Worm (Caenorhabditis elegans) whole organism, young adult: ENCODE measurements around the gene gpc-1.

Experiments
- B0019.2 ChIP-seq: fragments of 200-800 bp; sonication (Bioruptor generic); conservative IDR thresholded peaks from 2 replicates; pipeline ENCODE4 v1.3.6; 2022; ENCODE audit warnings: missing genetic modification reagents, missing genetic modification characterization, missing compliant biosample characterization
- B0261.1 ChIP-seq: sonication (generic microtip); optimal IDR thresholded peaks from 2 replicates; lab custom pipeline; 2016; ENCODE audit warnings: mild to moderate bottlenecking, missing genetic modification characterization, moderate library complexity, missing compliant biosample characterization
- C17E4.6 ChIP-seq: fragments of 200-800 bp; sonication (Bioruptor generic); IDR thresholded peaks from 2 replicates; pipeline ENCODE4 v1.3.6; 2022; ENCODE audit warnings: missing genetic modification reagents, missing genetic modification characterization, missing compliant biosample characterization
- F39B2.1 ChIP-seq: fragments of 200-800 bp; sonication (Bioruptor generic); IDR thresholded peaks from 2 replicates; pipeline ENCODE4 v1.3.6; 2022; ENCODE audit warnings: missing genetic modification reagents, missing genetic modification characterization, missing compliant biosample characterization
- F49E8.2 ChIP-seq: sonication (generic microtip); optimal IDR thresholded peaks from 3 replicates; lab custom pipeline; 2017; ENCODE audit warnings: missing genetic modification characterization, mild to moderate bottlenecking, missing compliant biosample characterization, antibody characterized with exemption, moderate library complexity; ENCODE audit not compliant: insufficient read depth
- F57A8.1 ChIP-seq: fragments of 200-800 bp; sonication (Bioruptor generic); optimal IDR thresholded peaks from 2 replicates; lab custom pipeline; 2018; ENCODE audit warnings: mild to moderate bottlenecking, missing genetic modification characterization, moderate library complexity, missing compliant biosample characterization
- K12H6.12 ChIP-seq: fragments of 200-800 bp; sonication (Bioruptor generic); optimal IDR thresholded peaks from 2 replicates; lab custom pipeline; 2018; ENCODE audit warnings: mild to moderate bottlenecking, missing genetic modification characterization, missing compliant biosample characterization
- T07F8.4 ChIP-seq: sonication (generic microtip); optimal IDR thresholded peaks from 2 replicates; lab custom pipeline; 2016; ENCODE audit warnings: mild to moderate bottlenecking, missing genetic modification characterization, moderate library complexity, missing compliant biosample characterization
- T26A5.8 ChIP-seq: sonication (generic microtip); optimal IDR thresholded peaks from 2 replicates; lab custom pipeline; 2016; ENCODE audit warnings: missing genetic modification characterization, missing compliant biosample characterization
- Y53F4B.3 ChIP-seq: fragments of 200-800 bp; sonication (Bioruptor generic); IDR thresholded peaks from 2 replicates; pipeline ENCODE4 v1.3.6; 2022; ENCODE audit warnings: missing genetic modification reagents, missing genetic modification characterization, missing compliant biosample characterization
- atf-7 ChIP-seq: sonication (generic microtip); optimal IDR thresholded peaks from 2 replicates; lab custom pipeline; 2017; ENCODE audit warnings: mild to moderate bottlenecking, missing genetic modification characterization, missing compliant biosample characterization
- attf-6 ChIP-seq: fragments of 200-800 bp; sonication (Bioruptor generic); IDR thresholded peaks from 2 replicates; pipeline ENCODE4 v1.3.6; 2022; ENCODE audit warnings: missing genetic modification reagents, missing genetic modification characterization, missing compliant biosample characterization
- ccch-3 ChIP-seq: fragments of 200-800 bp; sonication (Bioruptor generic); optimal IDR thresholded peaks from 2 replicates; lab custom pipeline; 2018; ENCODE audit warnings: mild to moderate bottlenecking, missing genetic modification characterization, missing compliant biosample characterization
- cebp-1 ChIP-seq, 2 experiments: fragments of 200-800 bp in 1 of 2; sonication (Bioruptor generic) in 1 of 2; sonication (generic microtip) in 1 of 2; IDR thresholded peaks in 1 of 2; optimal IDR thresholded peaks in 1 of 2; 2 replicates each; pipeline versions ENCODE4 v1.3.6 to Lab custom; 2017 to 2022; ENCODE audit warnings: missing compliant biosample characterization in 2 of 2, missing genetic modification characterization in 2 of 2, mild to moderate bottlenecking in 1 of 2, missing genetic modification reagents in 1 of 2, moderate library complexity in 1 of 2
- cebp-2 ChIP-seq: fragments of 200-800 bp; sonication (Bioruptor generic); IDR thresholded peaks from 2 replicates; pipeline ENCODE4 v1.3.6; 2022; ENCODE audit warnings: missing genetic modification characterization, missing compliant biosample characterization
- ceh-40 ChIP-seq: fragments of 200-800 bp; sonication (Bioruptor generic); IDR thresholded peaks from 2 replicates; pipeline ENCODE4 v1.3.6; 2022; ENCODE audit warnings: missing genetic modification characterization, missing compliant biosample characterization
- chd-7 ChIP-seq: sonication (generic microtip); optimal IDR thresholded peaks from 2 replicates; lab custom pipeline; 2016; ENCODE audit warnings: mild to moderate bottlenecking, missing genetic modification characterization, moderate library complexity, missing compliant biosample characterization
- dox-1 ChIP-seq: fragments of 200-800 bp; sonication (Bioruptor generic); IDR thresholded peaks from 2 replicates; pipeline ENCODE4 v1.3.6; 2022; ENCODE audit warnings: missing genetic modification reagents, missing genetic modification characterization, missing compliant biosample characterization
- egl-18 ChIP-seq: fragments of 200-800 bp; sonication (Bioruptor generic); IDR thresholded peaks from 2 replicates; pipeline ENCODE4 v1.3.6; 2022; ENCODE audit warnings: missing genetic modification reagents, missing genetic modification characterization, missing compliant biosample characterization
- egrh-3 ChIP-seq: fragments of 200-800 bp; sonication (Bioruptor generic); IDR thresholded peaks from 2 replicates; pipeline ENCODE4 v1.3.6; 2022; ENCODE audit warnings: missing genetic modification reagents, missing genetic modification characterization, missing compliant biosample characterization
- gei-17 ChIP-seq: fragments of 200-800 bp; sonication (Bioruptor generic); optimal IDR thresholded peaks from 2 replicates; lab custom pipeline; 2018; ENCODE audit warnings: mild to moderate bottlenecking, missing genetic modification characterization, missing compliant biosample characterization
- hlh-12 ChIP-seq: sonication (generic microtip); optimal IDR thresholded peaks from 2 replicates; lab custom pipeline; 2016; ENCODE audit warnings: missing genetic modification characterization, missing compliant biosample characterization
- hlh-26 ChIP-seq: fragments of 200-800 bp; sonication (Bioruptor generic); conservative IDR thresholded peaks from 2 replicates; pipeline ENCODE4 v1.3.6; 2022; ENCODE audit warnings: missing genetic modification reagents, missing genetic modification characterization, missing compliant biosample characterization
- hsf-1 ChIP-seq: fragments of 200-800 bp; sonication (Bioruptor generic); IDR thresholded peaks from 2 replicates; pipeline ENCODE4 v1.3.6; 2022; ENCODE audit warnings: missing genetic modification reagents, missing genetic modification characterization, missing compliant biosample characterization
- lag-1 ChIP-seq: fragments of 200-800 bp; sonication (Bioruptor generic); IDR thresholded peaks from 2 replicates; pipeline ENCODE4 v1.3.6; 2022; ENCODE audit warnings: missing genetic modification reagents, missing genetic modification characterization, missing compliant biosample characterization
- let-526 ChIP-seq: fragments of 200-800 bp; sonication (Bioruptor generic); IDR thresholded peaks from 2 replicates; pipeline ENCODE4 v1.3.6; 2022; ENCODE audit warnings: missing genetic modification reagents, missing genetic modification characterization, missing compliant biosample characterization
- lin-26 ChIP-seq: fragments of 200-800 bp; sonication (Bioruptor generic); IDR thresholded peaks from 2 replicates; pipeline ENCODE4 v1.3.6; 2022; ENCODE audit warnings: missing genetic modification reagents, missing genetic modification characterization, missing compliant biosample characterization
- lin-40 ChIP-seq: sonication (generic microtip); optimal IDR thresholded peaks from 2 replicates; lab custom pipeline; 2016; ENCODE audit warnings: missing genetic modification characterization, mild to moderate bottlenecking, missing compliant biosample characterization, missing genotype, missing genetic modification reagents
- lsy-27 ChIP-seq: sonication (generic microtip); optimal IDR thresholded peaks from 2 replicates; lab custom pipeline; 2017; ENCODE audit warnings: missing genetic modification characterization, mild to moderate bottlenecking, missing compliant biosample characterization, antibody characterized with exemption, missing genotype, borderline replicate concordance; ENCODE audit not compliant: insufficient read depth
- madf-3 ChIP-seq: fragments of 200-800 bp; sonication (Bioruptor generic); IDR thresholded peaks from 2 replicates; pipeline ENCODE4 v1.3.6; 2022; ENCODE audit warnings: missing genetic modification reagents, missing genetic modification characterization, missing compliant biosample characterization
- madf-6 ChIP-seq: fragments of 200-800 bp; sonication (Bioruptor generic); IDR thresholded peaks from 2 replicates; pipeline ENCODE4 v1.3.6; 2022; ENCODE audit warnings: missing genetic modification reagents, missing genetic modification characterization, missing compliant biosample characterization
- madf-8 ChIP-seq: fragments of 200-800 bp; sonication (Bioruptor generic); conservative IDR thresholded peaks from 2 replicates; pipeline ENCODE4 v1.3.6; 2022; ENCODE audit warnings: missing genetic modification reagents, missing genetic modification characterization, missing compliant biosample characterization
- mes-4 ChIP-seq: sonication (generic microtip); optimal IDR thresholded peaks from 2 replicates; lab custom pipeline; 2016; ENCODE audit warnings: missing genotype, missing genetic modification characterization, missing compliant biosample characterization
- nhr-27 ChIP-seq: fragments of 200-800 bp; sonication (Bioruptor generic); optimal IDR thresholded peaks from 2 replicates; lab custom pipeline; 2018; ENCODE audit warnings: mild to moderate bottlenecking, missing genetic modification characterization, moderate library complexity, missing compliant biosample characterization
- rcor-1 ChIP-seq: fragments of 200-800 bp; sonication (Bioruptor generic); IDR thresholded peaks from 2 replicates; pipeline ENCODE4 v1.3.6; 2022; ENCODE audit warnings: missing genetic modification reagents, missing genetic modification characterization, missing compliant biosample characterization
- rec-8 ChIP-seq, 2 experiments: sonication (generic microtip); optimal IDR thresholded peaks; 2 replicates each; lab custom pipeline; 2016; ENCODE audit warnings: mild to moderate bottlenecking in 2 of 2, missing genetic modification characterization in 2 of 2, missing genetic modification reagents in 2 of 2, missing genotype in 2 of 2, missing biosample characterization in 1 of 2, missing compliant biosample characterization in 1 of 2, moderate library complexity in 1 of 2
- rpc-1 ChIP-seq, 2 experiments: fragments of 150-350 bp in 1 of 2; sonication (generic microtip) in 1 of 2; optimal IDR thresholded peaks; 2 replicates each; lab custom pipeline; 2014 to 2018; ENCODE audit warnings: missing biosample characterization in 1 of 2, missing genetic modification characterization in 1 of 2, missing genetic modification reagents in 1 of 2, missing genotype in 1 of 2
- somi-1 ChIP-seq: fragments of 200-800 bp; sonication (Bioruptor generic); optimal IDR thresholded peaks from 2 replicates; lab custom pipeline; 2018; ENCODE audit warnings: mild to moderate bottlenecking, missing genetic modification characterization, missing compliant biosample characterization
- tbp1 ChIP-seq: fragments of 200-800 bp; sonication (Bioruptor generic); optimal IDR thresholded peaks from 2 replicates; lab custom pipeline; 2018; ENCODE audit warnings: mild to moderate bottlenecking, missing genetic modification characterization, missing compliant biosample characterization
- tbx-9 ChIP-seq: sonication (generic microtip); optimal IDR thresholded peaks from 2 replicates; lab custom pipeline; 2016; ENCODE audit warnings: borderline replicate concordance, missing genetic modification characterization, inconsistent platforms, missing compliant biosample characterization
- unc-62 ChIP-seq: fragments of 150-350 bp; optimal IDR thresholded peaks from 2 replicates; lab custom pipeline; 2014; ENCODE audit warnings: missing biosample characterization, missing genetic modification reagents, missing genetic modification characterization
- zim-3 ChIP-seq: sonication (generic microtip); optimal IDR thresholded peaks from 2 replicates; lab custom pipeline; 2017; ENCODE audit warnings: mild to moderate bottlenecking, missing genetic modification characterization, moderate library complexity, missing compliant biosample characterization
- ztf-18 ChIP-seq: sonication (generic microtip); optimal IDR thresholded peaks from 2 replicates; lab custom pipeline; 2016; ENCODE audit warnings: missing genotype, mild to moderate bottlenecking, missing genetic modification characterization, missing compliant biosample characterization
- ztf-28 ChIP-seq: fragments of 200-800 bp; sonication (Bioruptor generic); IDR thresholded peaks from 2 replicates; pipeline ENCODE4 v1.3.6; 2022; ENCODE audit warnings: missing genetic modification reagents, missing genetic modification characterization, missing compliant biosample characterization

gpc-1 gene

ce11 chrX:12846043-12846442 is 38.7 kb downstream of the gpc-1 start, which contains the start of gene C52G5.3:
Gene C52G5.3 (minus strand): TSS chrX:12846143.
- no peak for TF ChIP-seq madf-6
- TF ChIP-seq T26A5.8: no peak
- no peak for TF ChIP-seq ztf-28 (GFP tag; lab: Robert Waterston, UW)
- no peak for TF ChIP-seq madf-3
- TF ChIP-seq tbx-9: no peak
- TF ChIP-seq let-526 (GFP tag; lab: Robert Waterston, UW): no peak
- TF ChIP-seq hlh-12 (tag; lab: Kevin White, UChicago): no peak

- TF ChIP-seq cebp-1 (GFP tag; IDR thresholded peaks at IDR 0.05; lab: Robert Waterston, UW): no peak
- no peak for TF ChIP-seq cebp-1 (tag; optimal IDR thresholded peaks at IDR 0.05; lab: Kevin White, UChicago)
Observed at ce11 chrX:12844170-12844569, 40.6 kb downstream of the gpc-1 start.

ce11 chrX:12843530-12843929 is 41.3 kb downstream of the gpc-1 start:
- TF ChIP-seq attf-6 (GFP tag; lab: Robert Waterston, UW) (0 out of 2 replicates have a peak, but pooled peaks have one; percentile 41), T07F8.4 (no peak), T26A5.8 (peak; percentile 59), ztf-28 (GFP tag; lab: Robert Waterston, UW) (no peak), ceh-40 (GFP tag; lab: Robert Waterston, UW) (0 out of 2 replicates have a peak, but pooled peaks have one; percentile 37), ztf-18 (peak; percentile 57), F39B2.1 (no peak), dox-1 (GFP tag; lab: Robert Waterston, UW) (peak; percentile 76), atf-7 (tag; lab: Kevin White, UChicago) (peak; percentile 40), hlh-26 (GFP tag; lab: Robert Waterston, UW) (no peak), cebp-2 (no peak), rcor-1 (0 out of 2 replicates have a peak, but pooled peaks have one; percentile 9), B0019.2 (GFP tag; lab: Robert Waterston, UW) (0 out of 2 replicates have a peak, but pooled peaks have one; percentile 10), egrh-3 (GFP tag; lab: Robert Waterston, UW) (0 out of 2 replicates have a peak, but pooled peaks have one; percentile 21), F49E8.2 (no peak), zim-3 (peak; percentile 68), madf-8 (GFP tag; lab: Robert Waterston, UW) (no peak), unc-62 (GFP tag; lab: Kevin White, UChicago) (no peak), somi-1 (peak; percentile 51), tbp1 (GFP tag; lab: Kevin White, UChicago) (peak; percentile 97), lsy-27 (peak; percentile 33), lag-1 (GFP tag; lab: Robert Waterston, UW) (no peak), chd-7 (tag; lab: Kevin White, UChicago) (peak; percentile 62), mes-4 (no peak), C17E4.6 (GFP tag; lab: Robert Waterston, UW) (no peak), nhr-27 (tag; lab: Kevin White, UChicago) (no peak), F57A8.1 (GFP tag; lab: Kevin White, UChicago) (no peak), Y53F4B.3 (GFP tag; lab: Robert Waterston, UW) (no peak), lin-40 (tag; lab: Kevin White, UChicago) (peak; percentile 40), rpc-1 (optimal IDR thresholded peaks at IDR 0.05; lab: Kevin White, UChicago) (peak; percentile 80), rpc-1 (tag; optimal IDR thresholded peaks at IDR 0.05; lab: Kevin White, UChicago) (peak; percentile 88), gei-17 (GFP tag; lab: Kevin White, UChicago) (no peak), hsf-1 (GFP tag; lab: Robert Waterston, UW) (0 out of 2 replicates have a peak, but pooled peaks have one; percentile 13), rec-8 (tag; optimal IDR thresholded peaks at IDR 0.05; lab: Kevin White, UChicago) (peak; percentile 21 to 43), K12H6.12 (tag; lab: Kevin White, UChicago) (peak; percentile 13), egl-18 (GFP tag; lab: Robert Waterston, UW) (0 out of 2 replicates have a peak, but pooled peaks have one; percentile 57), B0261.1 (tag; lab: Kevin White, UChicago) (peak; percentile 94), ccch-3 (GFP tag; lab: Kevin White, UChicago) (no peak), lin-26 (GFP tag; lab: Robert Waterston, UW) (peak; percentile 88)
